Fruit fly (Drosophila melanogaster) whole organism, larva: ENCODE data around the gene Scsalpha1.

Experiments
- noc ChIP-seq: fragments of 200-800 bp; sonication (Bioruptor generic); optimal IDR thresholded peaks from 3 replicates; lab custom pipeline; 2019; ENCODE audit warnings: missing biosample characterization, mild to moderate bottlenecking, missing genetic modification characterization, moderate library complexity

Scsalpha1 gene

dm6 chr3L:3814010-3814833 is at the start of gene Scsalpha1:
Gene Scsalpha1 (plus strand): TSS chr3L:3814211.
- peak; percentile 43 for TF ChIP-seq noc (tag; lab: Kevin White, UChicago)

dm6 chr3L:3764338-3764737 is 49.7 kb upstream of the Scsalpha1 start:
- TF ChIP-seq noc (tag; lab: Kevin White, UChicago), result no peak

- peak; percentile 50 for TF ChIP-seq noc (tag; lab: Kevin White, UChicago)
These were observed 48.1 kb upstream of the Scsalpha1 start for dm6 chr3L:3765782-3766520.

dm6 chr3L:3766704-3767103 is 47.3 kb upstream of the Scsalpha1 start:
- TF ChIP-seq noc (tag; lab: Kevin White, UChicago), result no peak

- TF ChIP-seq noc (tag; lab: Kevin White, UChicago), result no peak
These were observed 46.2 kb upstream of the Scsalpha1 start for dm6 chr3L:3767825-3768224.

- no peak for TF ChIP-seq noc (tag; lab: Kevin White, UChicago)
These were observed 44.9 kb upstream of the Scsalpha1 start for dm6 chr3L:3769157-3769556.

dm6 chr3L:3770823-3771222 is 43.2 kb upstream of the Scsalpha1 start:
- peak; percentile 8 for TF ChIP-seq noc (tag; lab: Kevin White, UChicago)

dm6 chr3L:3771406-3771935 is 42.5 kb upstream of the Scsalpha1 start:
- peak; percentile 47 for TF ChIP-seq noc (tag; lab: Kevin White, UChicago)

dm6 chr3L:3772284-3772987 is 41.6 kb upstream of the Scsalpha1 start:
- no peak for TF ChIP-seq noc (tag; lab: Kevin White, UChicago)

dm6 chr3L:3773317-3773716 is 40.7 kb upstream of the Scsalpha1 start:
- TF ChIP-seq noc (tag; lab: Kevin White, UChicago), result no peak

dm6 chr3L:3776559-3777097 is 37.4 kb upstream of the Scsalpha1 start:
- TF ChIP-seq noc (tag; lab: Kevin White, UChicago), result no peak

- TF ChIP-seq noc (tag; lab: Kevin White, UChicago), result peak; percentile 40
These were observed 35.5 kb upstream of the Scsalpha1 start for dm6 chr3L:3778463-3778862.

dm6 chr3L:3782584-3783218 is 31.3 kb upstream of the Scsalpha1 start:
- no peak for TF ChIP-seq noc (tag; lab: Kevin White, UChicago)

dm6 chr3L:3783436-3783835 is 30.6 kb upstream of the Scsalpha1 start:
- no peak for TF ChIP-seq noc (tag; lab: Kevin White, UChicago)

dm6 chr3L:3784001-3784400 is 30.0 kb upstream of the Scsalpha1 start:
- no peak for TF ChIP-seq noc (tag; lab: Kevin White, UChicago)
